Worm (Caenorhabditis elegans) whole organism, L2 larva: ENCODE measurements around the gene C55A6.10.

Source experiments
- F13H6.1 ChIP-seq: sonication (generic microtip); optimal IDR thresholded peaks from 2 replicates; lab custom pipeline; 2016; ENCODE audit warnings: missing genetic modification characterization, missing compliant biosample characterization
- ama-1 ChIP-seq: fragments of 150-350 bp; optimal IDR thresholded peaks from 2 replicates; lab custom pipeline; 2018; ENCODE audit warnings: inconsistent platforms
- egl-27 ChIP-seq: sonication (generic microtip); optimal IDR thresholded peaks from 3 replicates; lab custom pipeline; 2017; ENCODE audit warnings: missing biosample characterization, missing genetic modification reagents, missing genetic modification characterization
- elt-1 ChIP-seq: fragments of 150-350 bp; optimal IDR thresholded peaks from 2 replicates; lab custom pipeline; 2014; ENCODE audit warnings: missing biosample characterization, missing genetic modification characterization
- lsy-2 ChIP-seq, 2 experiments: fragments of 150-350 bp in 1 of 2; sonication (generic microtip) in 1 of 2; optimal IDR thresholded peaks; 2 replicates each; lab custom pipeline; 2014 to 2017; ENCODE audit warnings: missing biosample characterization in 2 of 2, missing genetic modification characterization in 2 of 2
- nhr-11 ChIP-seq: fragments of 150-350 bp; optimal IDR thresholded peaks from 2 replicates; lab custom pipeline; 2014; ENCODE audit warnings: missing biosample characterization, missing genetic modification characterization
- nhr-77 ChIP-seq: fragments of 150-350 bp; optimal IDR thresholded peaks from 2 replicates; lab custom pipeline; 2014; ENCODE audit warnings: missing biosample characterization, missing genetic modification characterization
- unc-55 ChIP-seq: fragments of 150-350 bp; sonication (generic microtip); optimal IDR thresholded peaks from 3 replicates; lab custom pipeline; 2014; ENCODE audit warnings: missing biosample characterization, missing genetic modification reagents, missing genetic modification characterization
- unc-62 ChIP-seq: fragments of 150-350 bp; optimal IDR thresholded peaks from 2 replicates; lab custom pipeline; 2014; ENCODE audit warnings: missing biosample characterization, missing genetic modification reagents, missing genetic modification characterization

ce11 chrV:11485558-11485957 lies 19.6 kb upstream of the C55A6.10 start, which contains the start of gene srh-1:
- no peak for TF ChIP-seq F13H6.1 (tag; lab: Kevin White, UChicago)
- TF ChIP-seq egl-27 = no peak
- TF ChIP-seq nhr-77 (tag; lab: Kevin White, UChicago) = no peak
- no peak for TF ChIP-seq nhr-11 (tag; lab: Kevin White, UChicago)
- no peak for TF ChIP-seq ama-1 (lab: Kevin White, UChicago)
- no peak for TF ChIP-seq unc-62 (GFP tag; lab: Kevin White, UChicago)
- no peak for TF ChIP-seq lsy-2 (tag; optimal IDR thresholded peaks at IDR 0.05; lab: Kevin White, UChicago)
- no peak for TF ChIP-seq elt-1 (tag; lab: Kevin White, UChicago)
- TF ChIP-seq unc-55 (GFP tag; lab: Kevin White, UChicago) = no peak
